Fruit fly (Drosophila melanogaster) whole organism, pupa: Measurements from ENCODE around the gene CG31998.

ENCODE experiments used
- CG10348 ChIP-seq: fragments of 200-800 bp; sonication (Bioruptor generic); IDR thresholded peaks from 2 replicates; pipeline ENCODE4 v1.3.6; 2022; ENCODE audit warnings: missing biosample characterization, missing genetic modification characterization
- CG12605 ChIP-seq: fragments of 200-800 bp; sonication (Bioruptor generic); IDR thresholded peaks from 2 replicates; pipeline ENCODE4 v1.3.6; 2022; ENCODE audit warnings: missing biosample characterization, missing genetic modification characterization
- CG13204 ChIP-seq: fragments of 200-800 bp; sonication (Bioruptor generic); optimal IDR thresholded peaks from 2 replicates; lab custom pipeline; 2018; ENCODE audit warnings: missing biosample characterization, mild to moderate bottlenecking, missing genetic modification characterization, moderate library complexity
- CG14655 ChIP-seq: fragments of 200-800 bp; sonication (Bioruptor generic); optimal IDR thresholded peaks from 3 replicates; lab custom pipeline; 2017; ENCODE audit warnings: mild to moderate bottlenecking, missing biosample characterization, missing genetic modification reagents, missing genetic modification characterization
- CG15710 ChIP-seq: fragments of 200-800 bp; sonication (Bioruptor generic); optimal IDR thresholded peaks from 2 replicates; lab custom pipeline; 2018; ENCODE audit warnings: missing biosample characterization, mild to moderate bottlenecking, missing genetic modification characterization, moderate library complexity
- CG17806 ChIP-seq: fragments of 200-800 bp; sonication (Bioruptor generic); optimal IDR thresholded peaks from 2 replicates; lab custom pipeline; 2018; ENCODE audit warnings: missing biosample characterization, mild to moderate bottlenecking, missing genetic modification characterization, moderate library complexity
- CG32121 ChIP-seq: fragments of 200-800 bp; sonication (Bioruptor generic); IDR thresholded peaks from 2 replicates; pipeline ENCODE4 v1.3.6; 2022; ENCODE audit warnings: missing biosample characterization, missing genetic modification characterization
- CG34367 ChIP-seq: fragments of 200-800 bp; sonication (Bioruptor generic); optimal IDR thresholded peaks from 2 replicates; lab custom pipeline; 2018; ENCODE audit warnings: missing biosample characterization, mild to moderate bottlenecking, missing genetic modification characterization
- CG4496 ChIP-seq: fragments of 200-800 bp; sonication (Bioruptor generic); IDR thresholded peaks from 3 replicates; pipeline ENCODE4 v1.3.6; 2022; ENCODE audit warnings: missing biosample characterization, missing genetic modification characterization
- CG8159 ChIP-seq: fragments of 200-800 bp; sonication (Bioruptor generic); optimal IDR thresholded peaks from 3 replicates; lab custom pipeline; 2018; ENCODE audit warnings: missing biosample characterization, mild to moderate bottlenecking, missing genetic modification characterization, moderate library complexity
- CG8301 ChIP-seq: fragments of 200-800 bp; sonication (Bioruptor generic); optimal IDR thresholded peaks from 2 replicates; lab custom pipeline; 2018; ENCODE audit warnings: missing biosample characterization, mild to moderate bottlenecking, missing genetic modification characterization
- CG9948 ChIP-seq: fragments of 200-800 bp; sonication (Bioruptor generic); optimal IDR thresholded peaks from 2 replicates; lab custom pipeline; 2018; ENCODE audit warnings: missing biosample characterization, mild to moderate bottlenecking, missing genetic modification characterization, moderate library complexity
- D1 ChIP-seq: fragments of 200-800 bp; sonication (Bioruptor generic); optimal IDR thresholded peaks from 2 replicates; lab custom pipeline; 2018; ENCODE audit warnings: missing biosample characterization, mild to moderate bottlenecking, missing genetic modification characterization, moderate library complexity
- EcR ChIP-seq: fragments of 200-800 bp; sonication (Bioruptor generic); optimal IDR thresholded peaks from 3 replicates; lab custom pipeline; 2019; ENCODE audit warnings: missing biosample characterization, missing genetic modification characterization, mild to moderate bottlenecking, moderate library complexity, missing genetic modification reagents
- Ets98B ChIP-seq: fragments of 200-800 bp; sonication (Bioruptor generic); IDR thresholded peaks from 2 replicates; pipeline ENCODE4 v1.3.6; 2022; ENCODE audit warnings: missing biosample characterization, missing genetic modification characterization
- Pif1A ChIP-seq: fragments of 200-800 bp; sonication (Bioruptor generic); optimal IDR thresholded peaks from 3 replicates; lab custom pipeline; 2016; ENCODE audit warnings: missing biosample characterization, missing genetic modification characterization
- Pif1B ChIP-seq: fragments of 200-800 bp; sonication (Bioruptor generic); optimal IDR thresholded peaks from 3 replicates; lab custom pipeline; 2016; ENCODE audit warnings: missing biosample characterization, missing genetic modification characterization
- Snoo ChIP-seq: fragments of 200-800 bp; sonication (Bioruptor generic); optimal IDR thresholded peaks from 3 replicates; lab custom pipeline; 2017; ENCODE audit warnings: missing biosample characterization, mild to moderate bottlenecking, missing genetic modification characterization, inconsistent platforms
- fd96Ca ChIP-seq: fragments of 200-800 bp; sonication (Bioruptor generic); IDR thresholded peaks from 3 replicates; pipeline ENCODE4 v1.3.6; 2022; ENCODE audit warnings: missing biosample characterization, missing genetic modification characterization
- gl ChIP-seq: fragments of 200-800 bp; sonication (Bioruptor generic); optimal IDR thresholded peaks from 2 replicates; lab custom pipeline; 2018; ENCODE audit warnings: missing biosample characterization, mild to moderate bottlenecking, missing genetic modification characterization
- rn ChIP-seq: fragments of 200-800 bp; sonication (Bioruptor generic); IDR thresholded peaks from 2 replicates; pipeline ENCODE4 v1.3.6; 2022; ENCODE audit warnings: missing biosample characterization, missing genetic modification characterization

CG31998 gene

DNA sequence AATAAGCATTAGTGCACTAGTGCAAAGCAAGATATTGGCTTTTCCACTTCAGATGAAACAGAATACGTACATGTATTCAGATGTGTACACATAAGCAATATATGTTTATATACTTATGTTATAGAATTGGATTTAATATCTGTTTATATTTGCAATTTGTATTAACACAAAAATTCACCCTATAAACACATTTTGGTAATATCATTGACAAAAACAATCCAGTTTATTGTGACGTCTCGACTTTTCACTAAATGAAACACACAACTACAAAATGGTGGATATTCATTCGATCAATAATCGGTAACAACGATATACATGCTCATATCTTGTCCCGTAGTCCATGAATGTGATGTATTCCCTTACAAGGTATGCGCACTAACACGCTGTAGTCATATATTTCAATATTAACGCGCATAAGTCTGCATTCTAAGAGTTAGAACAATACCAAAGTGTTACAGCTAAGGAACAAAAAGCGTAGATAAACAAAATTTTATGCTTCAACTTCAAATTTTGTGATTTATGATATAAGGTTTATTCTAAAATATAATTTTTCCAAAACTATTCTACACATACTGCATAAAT is at the start of gene CG31998:
Gene CG31998 (minus strand): TSS at position 275 of the 582 bp plus-strand sequence.
- TF ChIP-seq Ets98B (no peak), CG9948 (no peak), CG15710 (tag; lab: Kevin White, UChicago) (peak; percentile 15), gl (no peak), CG10348 (GFP tag; lab: Robert Waterston, UW) (no peak), D1 (peak; percentile 22)

- TF ChIP-seq Snoo (tag; lab: Kevin White, UChicago): no peak
- TF ChIP-seq CG34367: no peak
- no peak for TF ChIP-seq CG32121 (GFP tag; lab: Robert Waterston, UW)
- TF ChIP-seq CG9948: no peak
- no peak for TF ChIP-seq Pif1A
- TF ChIP-seq CG14655 (GFP tag; lab: Kevin White, UChicago): no peak
- no peak for TF ChIP-seq CG15710 (tag; lab: Kevin White, UChicago)
- TF ChIP-seq CG8301 (tag; lab: Kevin White, UChicago): no peak
- TF ChIP-seq Ets98B: no peak
- no peak for TF ChIP-seq CG10348 (GFP tag; lab: Robert Waterston, UW)
Observed at dm6 chr4:254697-255096, 49.0 kb upstream of the CG31998 start, which contains the start of gene RhoGAP102A. Gene RhoGAP102A, plus strand, starts transcription at chr4:254997.

DNA sequence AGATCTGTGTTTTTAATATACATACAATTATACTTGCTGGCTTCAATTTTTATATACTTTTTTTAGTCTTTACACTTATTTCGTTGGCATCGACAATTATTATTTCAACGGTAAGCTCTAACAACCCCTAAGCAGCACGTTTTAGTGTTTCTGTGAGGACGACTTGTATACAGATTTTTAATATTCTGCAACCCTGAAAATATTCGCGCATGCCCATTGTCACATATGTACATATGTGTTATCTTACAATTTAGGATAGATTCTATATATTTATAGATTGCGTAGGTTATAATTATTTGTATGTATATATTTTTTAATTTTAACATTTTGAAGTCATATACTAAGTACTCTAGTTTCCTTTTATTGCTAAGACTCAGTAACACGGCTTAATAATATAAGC is 47.4 kb upstream of the CG31998 start, which contains the start of gene dpr7:
Gene dpr7 (minus strand): TSS at position 154 of the 400 bp plus-strand sequence.
- no peak for TF ChIP-seq CG13204 (GFP tag; lab: Kevin White, UChicago)
- no peak for TF ChIP-seq CG17806 (tag; lab: Kevin White, UChicago)
- no peak for TF ChIP-seq CG4496 (GFP tag; lab: Robert Waterston, UW)
- TF ChIP-seq Pif1B (GFP tag; lab: Kevin White, UChicago): no peak
- TF ChIP-seq rn (GFP tag; lab: Robert Waterston, UW): no peak
- TF ChIP-seq CG10348 (GFP tag; lab: Robert Waterston, UW): no peak
- TF ChIP-seq D1: no peak
- no peak for TF ChIP-seq CG15710 (tag; lab: Kevin White, UChicago)
- TF ChIP-seq CG14655 (GFP tag; lab: Kevin White, UChicago): no peak
- no peak for TF ChIP-seq CG9948
- no peak for TF ChIP-seq CG34367
- TF ChIP-seq CG12605 (GFP tag; lab: Robert Waterston, UW): no peak
- no peak for TF ChIP-seq Snoo (tag; lab: Kevin White, UChicago)
- no peak for TF ChIP-seq EcR
- TF ChIP-seq CG8159 (tag; lab: Kevin White, UChicago): no peak
- TF ChIP-seq CG8301 (tag; lab: Kevin White, UChicago): no peak
- TF ChIP-seq Pif1A: no peak
- TF ChIP-seq Ets98B: no peak
- TF ChIP-seq fd96Ca (GFP tag; lab: Robert Waterston, UW): no peak
- TF ChIP-seq, all 21 proteins: peak for 0

DNA sequence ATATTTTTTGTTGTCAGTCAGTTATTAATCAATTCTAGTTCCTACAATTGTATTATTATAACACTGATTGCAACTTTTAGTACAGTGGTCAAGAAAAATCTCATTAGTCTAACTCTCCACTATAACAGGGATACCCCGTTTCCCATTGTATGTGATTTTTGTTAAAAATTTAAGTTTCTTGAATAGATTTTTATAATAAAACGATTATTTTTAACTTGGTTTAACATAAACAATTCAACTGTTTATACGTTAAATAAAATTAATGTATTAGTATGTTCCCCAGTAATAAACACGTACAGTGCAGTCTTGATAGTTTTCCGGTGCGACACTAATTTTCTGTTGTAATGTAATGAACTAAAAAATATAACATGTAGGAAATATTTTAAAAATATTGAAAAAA is 35.1 kb upstream of the CG31998 start:
- TF ChIP-seq CG9948: no peak
- TF ChIP-seq D1: no peak
- no peak for TF ChIP-seq CG12605 (GFP tag; lab: Robert Waterston, UW)
- TF ChIP-seq CG15710 (tag; lab: Kevin White, UChicago): no peak
- TF ChIP-seq Ets98B: no peak
- no peak for TF ChIP-seq Snoo (tag; lab: Kevin White, UChicago)
- TF ChIP-seq CG4496 (GFP tag; lab: Robert Waterston, UW): no peak
- no peak for TF ChIP-seq fd96Ca (GFP tag; lab: Robert Waterston, UW)
- no peak for TF ChIP-seq gl
- TF ChIP-seq CG10348 (GFP tag; lab: Robert Waterston, UW): no peak
- TF ChIP-seq Pif1A: no peak
- no peak for TF ChIP-seq CG32121 (GFP tag; lab: Robert Waterston, UW)
- no peak for TF ChIP-seq EcR
- no peak for TF ChIP-seq Pif1B (GFP tag; lab: Kevin White, UChicago)
- TF ChIP-seq CG8159 (tag; lab: Kevin White, UChicago): no peak
- no peak for TF ChIP-seq CG17806 (tag; lab: Kevin White, UChicago)
- TF ChIP-seq CG8301 (tag; lab: Kevin White, UChicago): no peak
- no peak for TF ChIP-seq CG14655 (GFP tag; lab: Kevin White, UChicago)

dm6 chr4:238400-238799 is 32.7 kb upstream of the CG31998 start:
- no peak for TF ChIP-seq CG8159 (tag; lab: Kevin White, UChicago)
- TF ChIP-seq fd96Ca (GFP tag; lab: Robert Waterston, UW): no peak

DNA sequence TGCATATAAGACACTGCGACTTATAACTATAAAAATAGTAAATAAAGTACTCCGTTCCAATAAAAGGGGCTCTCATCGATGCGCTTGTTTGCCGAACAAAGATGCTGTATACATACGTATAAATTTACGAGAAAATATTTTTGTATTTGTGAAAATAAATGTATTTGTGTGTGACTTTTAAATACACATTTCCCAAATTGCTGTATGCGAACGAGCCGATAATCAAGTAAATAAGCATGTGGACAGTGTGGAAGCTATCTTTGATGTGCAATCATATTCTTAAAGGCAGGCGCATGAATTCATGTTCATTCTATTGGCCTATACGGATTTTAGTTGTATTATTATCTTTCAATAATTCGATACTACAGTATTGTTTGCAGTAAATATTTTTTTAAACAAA is 25.4 kb upstream of the CG31998 start:
- TF ChIP-seq EcR (no peak), CG17806 (tag; lab: Kevin White, UChicago) (no peak), fd96Ca (GFP tag; lab: Robert Waterston, UW) (no peak), Pif1B (GFP tag; lab: Kevin White, UChicago) (no peak)

DNA sequence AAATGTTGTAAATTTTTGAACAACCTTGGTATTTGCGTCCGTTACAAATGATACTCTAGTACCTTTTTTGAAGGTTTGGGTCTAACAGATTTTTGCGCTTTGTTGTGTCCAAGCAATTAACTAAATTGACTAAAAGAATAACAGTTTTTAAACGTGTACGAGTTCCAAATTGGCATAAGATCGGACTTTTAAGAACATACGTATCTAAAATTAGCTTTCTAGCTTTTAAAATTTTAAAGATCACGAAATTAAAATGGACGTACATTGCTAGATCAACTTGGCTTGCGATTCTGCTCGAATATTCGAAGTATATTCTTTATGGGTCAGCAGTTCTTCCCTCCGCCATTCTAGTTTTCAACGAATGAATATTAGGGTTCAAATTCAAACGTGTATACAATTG is 24.7 kb upstream of the CG31998 start, which contains the start of gene CG1674:
Gene CG1674 (plus strand): TSS at position 301 of the 400 bp plus-strand sequence.
- TF ChIP-seq Snoo (tag; lab: Kevin White, UChicago) (no peak), EcR (no peak), fd96Ca (GFP tag; lab: Robert Waterston, UW) (no peak), CG9948 (no peak), rn (GFP tag; lab: Robert Waterston, UW) (no peak), Pif1A (no peak), CG14655 (GFP tag; lab: Kevin White, UChicago) (no peak), CG13204 (GFP tag; lab: Kevin White, UChicago) (no peak), CG10348 (GFP tag; lab: Robert Waterston, UW) (no peak), D1 (no peak), Ets98B (no peak), Pif1B (GFP tag; lab: Kevin White, UChicago) (no peak), CG12605 (GFP tag; lab: Robert Waterston, UW) (no peak), CG4496 (GFP tag; lab: Robert Waterston, UW) (no peak), CG17806 (tag; lab: Kevin White, UChicago) (no peak), CG15710 (tag; lab: Kevin White, UChicago) (no peak)
- TF ChIP-seq, all 21 proteins: peak for 0
